Worm (Caenorhabditis elegans) whole organism, dauer: Measurements from ENCODE around the gene K03B4.4.

Source experiments
- unc-62 ChIP-seq: sonication (generic microtip); optimal IDR thresholded peaks from 2 replicates; lab custom pipeline; 2017; ENCODE audit warnings: missing biosample characterization, missing genetic modification reagents, missing genetic modification characterization

The K03B4.4 gene

DNA sequence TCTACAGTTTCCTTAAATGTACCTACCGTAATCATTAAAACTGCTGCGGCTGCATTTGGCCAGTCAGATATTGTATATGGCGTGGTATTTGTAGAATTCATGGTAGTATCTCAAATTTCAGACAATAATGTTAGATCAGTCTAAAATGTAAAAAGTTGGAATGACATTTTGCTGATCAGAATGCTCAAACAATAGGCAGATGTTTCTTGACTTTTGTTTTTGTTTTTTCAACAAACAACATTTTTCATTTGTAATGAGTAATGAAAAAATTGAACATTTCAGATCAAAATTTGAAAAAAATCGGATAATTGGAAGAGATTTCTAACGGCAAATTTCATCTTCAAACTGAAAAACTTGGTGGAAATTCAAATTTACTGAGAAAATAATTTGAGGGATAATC is 13.1 kb upstream of the K03B4.4 start, which contains the start of gene srx-77:
Gene srx-77, minus strand, starts transcription at position 101 of the 400 bp plus-strand sequence.
- TF ChIP-seq unc-62 (GFP tag; lab: Kevin White, UChicago), result no peak

DNA sequence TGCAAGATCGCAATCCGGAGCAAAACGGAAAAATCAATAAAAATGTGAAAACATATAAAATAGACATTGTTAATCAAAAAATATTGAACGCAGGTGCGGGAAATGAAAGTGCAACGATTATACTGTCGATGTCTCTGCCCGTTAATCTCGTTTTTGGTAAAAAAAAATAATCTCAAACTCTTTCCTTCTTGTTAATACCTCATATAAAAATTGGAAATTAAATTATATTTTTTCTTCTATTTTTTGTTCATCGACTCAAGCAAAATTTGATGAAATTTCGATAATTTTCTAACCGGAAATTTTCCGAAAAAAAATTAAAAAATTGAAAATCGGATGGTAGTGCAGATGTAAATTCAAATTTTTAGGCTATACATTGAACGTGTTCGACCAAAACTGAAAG is 9.3 kb upstream of the K03B4.4 start, which contains the start of gene K03B4.9:
Gene K03B4.9, minus strand, starts transcription at position 101 of the 400 bp plus-strand sequence.
- TF ChIP-seq unc-62 (GFP tag; lab: Kevin White, UChicago), result no peak

- no peak for TF ChIP-seq unc-62 (GFP tag; lab: Kevin White, UChicago)
These were observed 7.3 kb upstream of the K03B4.4 start, which contains the start of gene K03B4.8 for ce11 chrV:4674506-4674905. TSS of gene K03B4.8 (minus strand) at chrV:4674606.

ce11 chrV:4676092-4676491 is 5.7 kb upstream of the K03B4.4 start, which contains the start of gene K03B4.6:
TSS of gene K03B4.6 (minus strand) at chrV:4676192.
- no peak for TF ChIP-seq unc-62 (GFP tag; lab: Kevin White, UChicago)

DNA sequence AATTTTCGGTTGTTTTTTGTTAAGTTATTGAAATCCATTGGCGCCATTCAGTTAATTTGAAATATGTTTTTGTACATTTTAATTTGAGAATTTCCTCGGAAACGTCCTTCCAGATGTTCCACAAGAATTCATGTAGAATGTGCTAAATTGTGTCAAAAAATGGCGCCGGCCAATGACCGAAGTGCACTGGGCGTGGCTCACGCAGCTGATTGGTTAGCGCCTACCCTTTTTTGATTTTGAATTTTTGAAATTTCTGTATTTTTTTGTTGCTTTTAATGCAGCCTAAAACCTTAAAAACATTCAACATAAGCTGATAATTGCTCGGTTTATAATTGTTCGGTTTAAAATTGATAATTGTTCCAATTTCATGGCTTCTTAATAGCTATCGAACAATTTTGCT is 5.0 kb upstream of the K03B4.4 start:
- no peak for TF ChIP-seq unc-62 (GFP tag; lab: Kevin White, UChicago)

ce11 chrV:4684137-4684536 is 2.4 kb downstream of the K03B4.4 start:
- TF ChIP-seq unc-62 (GFP tag; lab: Kevin White, UChicago), result no peak

DNA sequence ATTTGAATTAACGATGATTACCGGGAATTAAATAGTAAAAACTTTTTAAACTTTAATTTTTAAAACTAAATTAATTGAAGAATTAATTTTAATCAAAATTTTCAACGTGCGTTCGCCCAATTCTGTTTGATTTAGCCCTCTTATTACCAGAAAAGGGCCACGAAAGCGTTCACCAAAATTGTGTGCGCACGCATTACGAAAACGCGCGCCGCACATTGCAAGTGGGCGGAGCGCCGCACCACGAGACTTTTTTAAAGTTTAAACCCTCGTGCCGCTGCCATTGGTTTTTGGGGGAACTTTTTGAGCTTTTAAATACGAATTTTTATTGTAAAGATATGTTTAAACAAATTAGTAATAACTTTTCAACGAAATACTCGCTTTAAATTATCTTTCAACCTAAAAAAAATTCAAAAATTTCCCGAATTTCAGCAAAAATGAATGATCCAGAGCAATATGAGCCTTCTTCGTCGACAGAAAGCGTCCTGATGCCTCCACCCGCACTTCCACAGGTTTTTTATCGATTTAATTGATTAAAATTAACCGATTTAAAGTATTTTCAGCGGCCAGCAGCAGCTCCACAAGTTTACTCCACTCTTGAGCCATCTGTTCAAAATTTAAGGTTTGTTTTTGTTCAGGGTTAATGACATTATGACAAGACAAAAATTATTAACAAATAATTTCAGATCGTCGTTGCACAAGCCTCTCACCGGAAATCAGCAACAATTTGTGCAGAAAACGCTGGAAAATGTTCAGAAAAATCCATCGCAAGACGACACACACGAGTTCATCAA is 5.1 kb downstream of the K03B4.4 start, which contains the start of gene taf-10:
Gene taf-10, plus strand, starts transcription at position 424 of the 791 bp plus-strand sequence.
- TF ChIP-seq unc-62 (GFP tag; lab: Kevin White, UChicago), result no peak

DNA sequence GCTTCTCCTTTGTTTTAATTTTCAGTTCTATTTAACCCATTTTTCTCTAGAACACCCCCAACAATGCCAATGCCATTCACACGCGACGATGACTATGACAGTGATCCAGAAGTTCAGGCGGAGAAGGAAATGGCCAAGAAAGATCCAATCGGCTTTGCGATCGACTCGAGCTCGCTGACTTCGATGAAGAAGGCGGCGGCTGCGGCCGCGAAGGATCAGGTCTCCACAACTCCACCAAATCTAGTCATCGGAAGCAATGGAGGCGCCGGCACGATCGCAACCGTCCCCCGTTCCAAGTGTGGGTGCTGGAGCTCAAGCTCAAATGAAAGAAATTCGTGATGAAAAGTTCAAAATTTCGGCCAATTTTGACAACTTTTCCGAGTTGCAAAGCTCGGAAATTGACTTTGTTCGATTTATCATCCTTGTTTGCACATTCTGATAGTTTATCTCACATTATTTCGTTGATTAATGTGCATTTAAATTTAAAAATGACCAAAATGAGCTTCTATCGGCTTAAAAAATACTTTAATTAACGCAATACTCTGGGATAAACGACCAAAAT is 6.3 kb downstream of the K03B4.4 start, which contains the start of gene K03B4.2:
Gene K03B4.2, plus strand, starts transcription at position 51 of the 562 bp plus-strand sequence.
- TF ChIP-seq unc-62 (GFP tag; lab: Kevin White, UChicago), result no peak

DNA sequence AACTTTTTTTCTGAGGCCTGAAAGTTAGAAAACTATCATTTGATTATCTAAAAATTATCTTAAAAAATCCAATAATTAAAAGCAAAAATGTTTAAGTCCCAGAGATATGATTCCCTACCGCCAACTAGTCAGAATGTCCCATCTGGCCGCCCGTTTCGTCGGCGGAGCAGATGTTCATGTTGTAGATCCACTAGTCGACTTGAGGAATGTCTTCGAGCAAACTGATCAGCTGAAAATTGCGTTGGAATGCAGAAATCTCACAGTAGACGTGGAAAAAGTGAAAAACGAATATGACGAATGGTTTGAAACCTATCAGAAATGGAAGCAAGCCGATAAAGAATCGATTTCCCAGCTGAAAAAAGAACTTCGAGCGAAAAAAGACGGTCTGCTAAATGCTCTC is 7.5 kb downstream of the K03B4.4 start, which contains the start of gene K03B4.1:
Gene K03B4.1, plus strand, starts transcription at position 97 of the 400 bp plus-strand sequence.
- TF ChIP-seq unc-62 (GFP tag; lab: Kevin White, UChicago), result no peak

- TF ChIP-seq unc-62 (GFP tag; lab: Kevin White, UChicago), result no peak
These were observed 9.9 kb downstream of the K03B4.4 start for ce11 chrV:4691657-4692056.

DNA sequence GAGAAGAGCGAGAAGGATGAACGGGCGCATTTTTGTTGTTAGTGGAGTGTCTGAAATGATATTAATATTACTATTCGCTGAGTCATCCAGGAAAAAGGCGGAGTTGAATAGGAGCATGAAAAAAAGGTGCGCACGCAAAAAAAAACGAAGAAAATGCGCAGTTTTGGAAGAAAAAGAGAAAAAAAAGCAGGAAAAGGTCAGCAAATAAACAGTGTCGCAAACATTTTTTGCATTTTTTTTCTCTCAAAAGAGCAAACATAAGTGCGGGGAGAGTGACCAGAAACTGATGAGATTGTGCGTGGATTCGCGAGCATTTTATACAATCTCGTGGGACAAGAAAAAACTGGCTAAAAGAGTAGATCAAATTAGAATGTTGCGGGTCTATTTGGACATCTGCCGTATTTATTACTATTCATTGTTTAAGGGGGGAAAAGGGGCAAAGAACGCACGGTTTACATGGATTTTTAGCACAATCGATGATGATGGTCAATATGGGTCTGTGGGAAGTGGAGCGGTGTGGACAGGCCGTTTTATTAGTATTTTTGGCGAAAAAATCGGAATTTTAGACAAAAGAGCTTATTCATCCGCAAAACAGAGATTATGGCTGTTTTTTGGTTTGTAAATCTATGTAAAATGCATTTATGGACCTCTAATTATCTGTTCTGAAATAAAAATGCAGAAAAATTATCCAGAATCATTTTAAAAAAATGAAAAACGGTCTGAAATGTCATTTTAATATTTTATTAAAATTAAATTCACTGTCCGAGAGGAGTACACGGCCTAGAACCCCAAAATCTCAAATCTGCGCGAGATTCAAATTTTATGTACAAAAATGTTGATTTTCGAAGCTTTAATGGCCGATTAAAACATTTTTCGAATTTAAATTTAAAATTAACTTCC is 10.9 kb downstream of the K03B4.4 start, which contains the start of gene cpg-8:
Gene cpg-8, minus strand, starts transcription at position 51 of the 900 bp plus-strand sequence.
- TF ChIP-seq unc-62 (GFP tag; lab: Kevin White, UChicago), result no peak

DNA sequence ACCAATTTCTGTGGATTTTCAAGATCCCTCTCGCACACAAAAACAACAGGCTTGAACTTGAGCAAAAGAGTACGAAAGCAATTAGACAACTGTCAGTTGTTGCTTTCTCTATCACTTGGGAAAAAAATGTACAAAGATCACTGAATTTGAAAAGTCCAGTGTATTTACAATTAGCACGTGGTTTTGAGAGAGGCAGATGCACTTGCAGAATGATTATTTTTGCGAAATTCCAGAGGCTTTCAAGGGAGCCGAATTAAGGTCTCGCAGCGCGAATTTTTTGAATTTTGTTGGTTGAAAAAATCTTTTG is 11.5 kb downstream of the K03B4.4 start:
- no peak for TF ChIP-seq unc-62 (GFP tag; lab: Kevin White, UChicago)

DNA sequence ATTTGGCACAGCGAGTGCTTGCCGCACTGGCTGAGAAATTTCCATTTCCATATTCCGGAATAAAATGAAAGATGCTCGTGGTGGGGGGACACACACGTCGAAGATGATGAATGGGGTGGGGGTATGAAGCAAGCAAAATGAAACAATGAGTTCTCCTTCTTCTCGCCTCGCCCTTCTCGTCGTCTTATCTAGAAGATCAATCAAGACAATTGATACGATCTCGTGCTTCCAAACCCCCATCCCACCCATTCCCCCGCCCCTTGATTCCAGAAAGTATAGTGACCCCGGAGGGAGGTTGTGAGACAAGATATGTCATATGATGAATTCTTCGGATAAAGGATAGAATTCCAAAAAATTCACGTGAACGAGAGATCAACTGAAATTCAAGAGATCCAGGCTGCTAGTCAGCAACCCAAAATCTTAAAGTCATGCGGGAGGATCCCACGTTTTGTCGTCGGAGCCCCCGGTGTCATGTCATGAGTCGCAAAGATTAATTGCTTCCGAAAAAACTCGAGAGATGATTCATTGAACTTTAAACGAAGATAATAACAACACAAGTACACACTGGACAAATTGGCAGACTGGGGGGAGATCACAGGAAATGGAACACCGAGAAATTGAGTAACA is 12.8 kb downstream of the K03B4.4 start:
- TF ChIP-seq unc-62 (GFP tag; lab: Kevin White, UChicago), result no peak

- no peak for TF ChIP-seq unc-62 (GFP tag; lab: Kevin White, UChicago)
These were observed 16.9 kb downstream of the K03B4.4 start for ce11 chrV:4698675-4699074.

- TF ChIP-seq unc-62 (GFP tag; lab: Kevin White, UChicago), result no peak
These were observed 18.4 kb downstream of the K03B4.4 start, which contains the start of gene ZC266.1 for ce11 chrV:4700189-4700588. TSS of gene ZC266.1 (minus strand) at chrV:4700289.
